Worm (Caenorhabditis elegans): ENCODE measurements around the gene C17H12.3.
A peak's percentile ranks its signal among the peaks of the same experiment; 100 is the strongest.

C17H12.3 gene

ce11 chrIV:6751213-6751612 lies 44.2 kb downstream of the C17H12.3 start:
- TF ChIP-seq sox-4 (tag; optimal IDR thresholded peaks at IDR 0.05) (no peak), blmp-1 (tag; optimal IDR thresholded peaks at IDR 0.05) (no peak), lin-14 (GFP tag; optimal IDR thresholded peaks at IDR 0.05) (peak; percentile 58), skn-1 (tag; optimal IDR thresholded peaks at IDR 0.05) (no peak), nhr-12 (tag; optimal IDR thresholded peaks at IDR 0.05) (no peak), lsy-2 (tag; optimal IDR thresholded peaks at IDR 0.05) (peak in 1 of 2 experiments; percentile 23), nhr-19 (GFP tag; conservative IDR thresholded peaks at IDR 0.05) (peak; percentile 30; the same call in 1 of the 2 replicates), nhr-90 (tag; optimal IDR thresholded peaks at IDR 0.05; ENCODE audit: poor library complexity) (no peak), fkh-4 (tag; optimal IDR thresholded peaks at IDR 0.05; ENCODE audit: borderline replicate concordance) (peak; percentile 33), lin-35 (GFP tag; optimal IDR thresholded peaks at IDR 0.05) (peak in 1 of 2 experiments; percentile 10), tbx-2 (tag; optimal IDR thresholded peaks at IDR 0.05) (no peak), pqm-1 (tag; optimal IDR thresholded peaks at IDR 0.05) (no peak), rnt-1 (tag; optimal IDR thresholded peaks at IDR 0.05) (peak; percentile 73), swsn-7 (tag; optimal IDR thresholded peaks at IDR 0.05) (peak; percentile 11), snu-23 (GFP tag; optimal IDR thresholded peaks at IDR 0.05) (peak; percentile 37), nhr-71 (tag; optimal IDR thresholded peaks at IDR 0.05) (peak; percentile 82), dsc-1 (tag; optimal IDR thresholded peaks at IDR 0.05) (peak; percentile 81)

- no peak for TF ChIP-seq ceh-90 (tag; optimal IDR thresholded peaks at IDR 0.05)
- peak; percentile 6 for TF ChIP-seq nhr-20 (tag; optimal IDR thresholded peaks at IDR 0.05)
- TF ChIP-seq hpl-2 (GFP tag; optimal IDR thresholded peaks at IDR 0.05): no peak
- TF ChIP-seq hlh-4 (tag; optimal IDR thresholded peaks at IDR 0.05): no peak
- TF ChIP-seq unc-62 (GFP tag; optimal IDR thresholded peaks at IDR 0.05): no peak
- no peak for TF ChIP-seq nhr-11 (tag; optimal IDR thresholded peaks at IDR 0.05)
- TF ChIP-seq zag-1 (tag; optimal IDR thresholded peaks at IDR 0.05): no peak
- peak; percentile 9 for TF ChIP-seq mep-1 (tag; optimal IDR thresholded peaks at IDR 0.05)
- no peak for TF ChIP-seq pqm-1 (tag; optimal IDR thresholded peaks at IDR 0.05)
- TF ChIP-seq nhr-19 (GFP tag; conservative IDR thresholded peaks at IDR 0.05): 0 out of 2 replicates have a peak, but pooled peaks have one; percentile 25
- TF ChIP-seq nhr-71 (tag; optimal IDR thresholded peaks at IDR 0.05): peak; percentile 68
- TF ChIP-seq snu-23 (GFP tag; optimal IDR thresholded peaks at IDR 0.05): peak; percentile 22
- peak; percentile 16 for TF ChIP-seq dsc-1 (tag; optimal IDR thresholded peaks at IDR 0.05)
- TF ChIP-seq rnt-1 (tag; optimal IDR thresholded peaks at IDR 0.05): peak; percentile 58
- no peak for TF ChIP-seq mab-9 (GFP tag; IDR thresholded peaks at IDR 0.05)
- no peak for TF ChIP-seq elt-2 (tag; optimal IDR thresholded peaks at IDR 0.05)
- peak; percentile 55 for TF ChIP-seq lin-14 (GFP tag; optimal IDR thresholded peaks at IDR 0.05)
- peak in 1 of 2 experiments; percentile 22 for TF ChIP-seq lsy-2 (tag; optimal IDR thresholded peaks at IDR 0.05)
Observed at ce11 chrIV:6750117-6750516, 45.3 kb downstream of the C17H12.3 start.

- TF ChIP-seq nhr-19 (GFP tag; conservative IDR thresholded peaks at IDR 0.05) (peak; percentile 24; the same call in 1 of the 2 replicates), fkh-4 (tag; optimal IDR thresholded peaks at IDR 0.05; ENCODE audit: borderline replicate concordance) (peak; percentile 82), nhr-28 (tag; optimal IDR thresholded peaks at IDR 0.05) (no peak), nhr-11 (tag; optimal IDR thresholded peaks at IDR 0.05) (no peak), ceh-8 (GFP tag; optimal IDR thresholded peaks at IDR 0.05) (peak; percentile 14), unc-130 (tag; optimal IDR thresholded peaks at IDR 0.05) (peak; percentile 31), snu-23 (GFP tag; optimal IDR thresholded peaks at IDR 0.05) (peak; percentile 8), efl-3 (GFP tag; optimal IDR thresholded peaks at IDR 0.05) (no peak), rnt-1 (tag; optimal IDR thresholded peaks at IDR 0.05) (peak; percentile 42), lin-14 (GFP tag; optimal IDR thresholded peaks at IDR 0.05) (peak; percentile 54), nhr-77 (tag; optimal IDR thresholded peaks at IDR 0.05) (no peak), lin-39 (tag; optimal IDR thresholded peaks at IDR 0.05) (no peak), nhr-71 (tag; optimal IDR thresholded peaks at IDR 0.05) (peak; percentile 55), dsc-1 (tag; optimal IDR thresholded peaks at IDR 0.05) (peak; percentile 92), tlp-1 (tag; optimal IDR thresholded peaks at IDR 0.05) (no peak), lsy-2 (tag; optimal IDR thresholded peaks at IDR 0.05) (peak in 1 of 2 experiments; percentile 12), mdl-1 (tag; optimal IDR thresholded peaks at IDR 0.05) (peak in 1 of 2 experiments; percentile 43)
Observed at ce11 chrIV:6748491-6748890, 46.9 kb downstream of the C17H12.3 start, which contains the start of gene lin-45. Gene lin-45 (minus strand): TSS chrIV:6748572.

ce11 chrIV:6747652-6748051 lies 47.8 kb downstream of the C17H12.3 start:
- TF ChIP-seq sox-4 (tag; optimal IDR thresholded peaks at IDR 0.05) (no peak), C04F5.9 (tag; optimal IDR thresholded peaks at IDR 0.05) (peak; percentile 9), hlh-17 (GFP tag; optimal IDR thresholded peaks at IDR 0.05; ENCODE audit: borderline replicate concordance) (no peak), nhr-12 (tag; optimal IDR thresholded peaks at IDR 0.05) (no peak), elt-3 (tag; optimal IDR thresholded peaks at IDR 0.05) (no peak), nhr-20 (tag; optimal IDR thresholded peaks at IDR 0.05) (peak; percentile 59), nhr-85 (tag) (peak; percentile 58), zip-4 (GFP tag; optimal IDR thresholded peaks at IDR 0.05) (no peak), unc-62 (GFP tag; optimal IDR thresholded peaks at IDR 0.05) (no peak), ceh-88 (GFP tag; IDR thresholded peaks at IDR 0.05) (no peak), blmp-1 (tag; optimal IDR thresholded peaks at IDR 0.05) (peak; percentile 50), xbp-1 (tag; optimal IDR thresholded peaks at IDR 0.05) (peak; percentile 36), unc-130 (tag; optimal IDR thresholded peaks at IDR 0.05) (no peak), pqm-1 (tag; optimal IDR thresholded peaks at IDR 0.05) (no peak), F16B12.6 (tag; optimal IDR thresholded peaks at IDR 0.05) (no peak), hlh-4 (tag; optimal IDR thresholded peaks at IDR 0.05) (no peak), nhr-77 (tag; optimal IDR thresholded peaks at IDR 0.05) (no peak), lin-35 (GFP tag; optimal IDR thresholded peaks at IDR 0.05) (peak in 1 of 2 experiments; percentile 20), pax-3 (tag; optimal IDR thresholded peaks at IDR 0.05) (no peak)
